Fruit fly (Drosophila melanogaster): ENCODE results near the gene Efa6.

Gene Efa6

dm6 chr3R:22589311-22589710 is 1.8 kb downstream of the Efa6 start (continued):
- TF ChIP-seq seq (GFP tag; IDR thresholded peaks at IDR 0.05) (peak; percentile 16; the same call in 1 of the 2 replicates), Atf3 (GFP tag; optimal IDR thresholded peaks at IDR 0.05) (peak; percentile 29), lab (GFP tag; optimal IDR thresholded peaks at IDR 0.05) (peak; percentile 65), Nf-YB (GFP tag; optimal IDR thresholded peaks at IDR 0.05) (peak; percentile 8), CG1233 (GFP tag; optimal IDR thresholded peaks at IDR 0.05) (peak; percentile 60), ac (GFP tag; optimal IDR thresholded peaks at IDR 0.05) (peak; percentile 51), gem (tag; optimal IDR thresholded peaks at IDR 0.05) (peak; percentile 64), CG2875 (GFP tag; optimal IDR thresholded peaks at IDR 0.05) (peak; percentile 78), Med (GFP tag) (peak; percentile 65)

- TF ChIP-seq CG17328 (GFP tag; IDR thresholded peaks at IDR 0.05) (peak; percentile 42; the same call in 1 of the 2 replicates), CG18476 (GFP tag; optimal IDR thresholded peaks at IDR 0.05) (peak; percentile 37), Myb (GFP tag; optimal IDR thresholded peaks at IDR 0.05) (no peak), tna (GFP tag; IDR thresholded peaks at IDR 0.05; ENCODE audit: partially characterized antibody) (no peak), CG3847 (GFP tag; IDR thresholded peaks at IDR 0.05) (no peak), CG12769 (tag; optimal IDR thresholded peaks at IDR 0.05) (no peak), abd-A (tag; optimal IDR thresholded peaks at IDR 0.05) (no peak), CG9932 (GFP tag; IDR thresholded peaks at IDR 0.05) (no peak), rib (GFP tag; IDR thresholded peaks at IDR 0.05) (no peak), Gsc (GFP tag; IDR thresholded peaks at IDR 0.05) (no peak), CG32767 (GFP tag; IDR thresholded peaks at IDR 0.05) (no peak), CG8944 (GFP tag; optimal IDR thresholded peaks at IDR 0.05) (no peak), CG30403 (GFP tag; optimal IDR thresholded peaks at IDR 0.05) (peak; percentile 72), nau (GFP tag; optimal IDR thresholded peaks at IDR 0.05) (peak; percentile 20), shn (GFP tag; optimal IDR thresholded peaks at IDR 0.05) (peak; percentile 52), CHES-1-like (GFP tag; optimal IDR thresholded peaks at IDR 0.05) (no peak), CG5953 (GFP tag; IDR thresholded peaks at IDR 0.05) (peak; percentile 22; the same call in 1 of the 2 replicates), E2f2 (GFP tag; IDR thresholded peaks at IDR 0.05) (peak; percentile 34; the same call in 1 of the 2 replicates), gt (GFP tag; IDR thresholded peaks at IDR 0.05) (no peak), pzg (GFP tag; optimal IDR thresholded peaks at IDR 0.05) (no peak), CG12942 (GFP tag; optimal IDR thresholded peaks at IDR 0.05) (no peak), btn (GFP tag; optimal IDR thresholded peaks at IDR 0.05) (peak; percentile 57), run (tag; optimal IDR thresholded peaks at IDR 0.05) (no peak), her (GFP tag; optimal IDR thresholded peaks at IDR 0.05) (no peak), sna (GFP tag; IDR thresholded peaks at IDR 0.05; ENCODE audit: partially characterized antibody) (no peak), org-1 (GFP tag; optimal IDR thresholded peaks at IDR 0.05) (peak; percentile 64), Blimp-1 (GFP tag; optimal IDR thresholded peaks at IDR 0.05) (peak; percentile 75), CG4404 (GFP tag; IDR thresholded peaks at IDR 0.05) (no peak), tx (GFP tag; optimal IDR thresholded peaks at IDR 0.05) (peak; percentile 36), Dbx (GFP tag; IDR thresholded peaks at IDR 0.05) (no peak), CG10431 (GFP tag; optimal IDR thresholded peaks at IDR 0.05) (peak; percentile 14), CG5245 (GFP tag; optimal IDR thresholded peaks at IDR 0.05) (no peak), CG9797 (GFP tag; optimal IDR thresholded peaks at IDR 0.05) (no peak), CG2199 (GFP tag; IDR thresholded peaks at IDR 0.05) (peak; percentile 90; the same call in 2 of the 3 replicates), CG17912 (GFP tag; optimal IDR thresholded peaks at IDR 0.05) (no peak), Vsx1 (GFP tag; optimal IDR thresholded peaks at IDR 0.05) (peak; percentile 48), CG12391 (tag; optimal IDR thresholded peaks at IDR 0.05) (peak; percentile 73), eyg (GFP tag; optimal IDR thresholded peaks at IDR 0.05) (no peak), CG4617 (GFP tag; optimal IDR thresholded peaks at IDR 0.05; ENCODE audit: borderline replicate concordance) (peak; percentile 8), CG13624 (GFP tag; optimal IDR thresholded peaks at IDR 0.05) (no peak)
Observed at dm6 chr3R:22590668-22591275, 3.2 kb downstream of the Efa6 start.
